Worm (Caenorhabditis elegans) whole organism, L4 larva: ENCODE data around the gene T24D5.3.

Experiments
- R02D3.7 ChIP-seq: fragments of 150-350 bp; sonication (generic microtip); optimal IDR thresholded peaks from 3 replicates; lab custom pipeline; 2014; ENCODE audit warnings: missing biosample characterization, missing genetic modification characterization
- T26A8.4 ChIP-seq: fragments of 200-800 bp; sonication (Bioruptor generic); IDR thresholded peaks from 2 replicates; pipeline ENCODE4 v1.3.6; 2022; ENCODE audit warnings: missing genetic modification characterization, missing compliant biosample characterization
- Y5F2A.4 ChIP-seq: fragments of 200-800 bp; sonication (Bioruptor generic); optimal IDR thresholded peaks from 2 replicates; lab custom pipeline; 2018; ENCODE audit warnings: mild to moderate bottlenecking, missing genetic modification characterization, missing compliant biosample characterization
- aha-1 ChIP-seq: fragments of 150-350 bp; peaks from one replicate; lab custom pipeline; 2014; ENCODE audit warnings: missing biosample characterization, missing genetic modification characterization
- ama-1 ChIP-seq: fragments of 150-350 bp; optimal IDR thresholded peaks from 2 replicates; lab custom pipeline; 2014; ENCODE audit warnings: inconsistent platforms, mixed read lengths
- attf-4 ChIP-seq: sonication (generic microtip); optimal IDR thresholded peaks from 3 replicates; lab custom pipeline; 2017; ENCODE audit warnings: missing biosample characterization, missing genetic modification characterization
- ces-1 ChIP-seq: fragments of 150-350 bp; sonication (generic microtip); optimal IDR thresholded peaks from 4 replicates; lab custom pipeline; 2014; ENCODE audit warnings: missing biosample characterization, missing genetic modification reagents, missing genetic modification characterization
- ctbp-1 ChIP-seq: fragments of 200-800 bp; sonication (Bioruptor generic); IDR thresholded peaks from 2 replicates; pipeline ENCODE4 v1.3.6; 2022; ENCODE audit warnings: missing genetic modification reagents, missing genetic modification characterization, missing compliant biosample characterization
- dpl-1 ChIP-seq: fragments of 150-350 bp; optimal IDR thresholded peaks from 2 replicates; lab custom pipeline; 2014; ENCODE audit warnings: missing biosample characterization, missing genetic modification reagents, missing genetic modification characterization
- duxl-1 ChIP-seq: sonication (generic microtip); optimal IDR thresholded peaks from 2 replicates; lab custom pipeline; 2016; ENCODE audit warnings: mild to moderate bottlenecking, missing genetic modification characterization, moderate library complexity, missing compliant biosample characterization; ENCODE audit not compliant: poor library complexity
- dve-1 ChIP-seq: sonication (generic microtip); optimal IDR thresholded peaks from 2 replicates; lab custom pipeline; 2017; ENCODE audit warnings: antibody characterized with exemption, mild to moderate bottlenecking, missing genetic modification characterization, missing compliant biosample characterization; ENCODE audit not compliant: insufficient read depth
- egl-43 ChIP-seq: fragments of 200-800 bp; sonication (Bioruptor generic); IDR thresholded peaks from 2 replicates; pipeline ENCODE4 v1.3.6; 2022; ENCODE audit warnings: missing genetic modification reagents, missing genetic modification characterization, missing compliant biosample characterization
- fkh-10 ChIP-seq: fragments of 150-350 bp; optimal IDR thresholded peaks from 2 replicates; lab custom pipeline; 2014; ENCODE audit warnings: missing biosample characterization, missing genetic modification reagents, missing genetic modification characterization
- gei-8 ChIP-seq: fragments of 200-800 bp; sonication (Bioruptor generic); optimal IDR thresholded peaks from 2 replicates; lab custom pipeline; 2018; ENCODE audit warnings: mild to moderate bottlenecking, missing genetic modification characterization, missing compliant biosample characterization
- hif-1 ChIP-seq, 2 experiments: sonication (generic microtip); optimal IDR thresholded peaks; 2 replicates each; lab custom pipeline; 2016 to 2017; ENCODE audit warnings: missing compliant biosample characterization in 2 of 2, missing genetic modification characterization in 2 of 2, missing genetic modification reagents in 2 of 2, missing genotype in 2 of 2, mild to moderate bottlenecking in 1 of 2
- hlh-11 ChIP-seq: fragments of 200-800 bp; sonication (Bioruptor generic); optimal IDR thresholded peaks from 2 replicates; lab custom pipeline; 2018; ENCODE audit warnings: mild to moderate bottlenecking, missing genetic modification characterization, missing compliant biosample characterization
- lin-13 ChIP-seq: fragments of 150-350 bp; optimal IDR thresholded peaks from 2 replicates; lab custom pipeline; 2014; ENCODE audit warnings: missing biosample characterization, missing genetic modification reagents, missing genetic modification characterization
- lin-39 ChIP-seq: fragments of 150-350 bp; optimal IDR thresholded peaks from 2 replicates; lab custom pipeline; 2014; ENCODE audit warnings: missing biosample characterization, missing genetic modification reagents, missing genetic modification characterization
- mdt-29 ChIP-seq: fragments of 200-800 bp; sonication (Bioruptor generic); IDR thresholded peaks from 2 replicates; pipeline ENCODE4 v1.3.6; 2022; ENCODE audit warnings: missing genetic modification reagents, missing genetic modification characterization, missing compliant biosample characterization
- nhr-42 ChIP-seq: fragments of 200-800 bp; sonication (Bioruptor generic); IDR thresholded peaks from 2 replicates; pipeline ENCODE4 v1.3.6; 2022; ENCODE audit warnings: missing genetic modification characterization, missing compliant biosample characterization
- set-16 ChIP-seq: fragments of 200-800 bp; sonication (Bioruptor generic); IDR thresholded peaks from 2 replicates; pipeline ENCODE4 v1.3.6; 2022; ENCODE audit warnings: missing genetic modification reagents, missing genetic modification characterization, missing compliant biosample characterization
- spr-3 ChIP-seq: fragments of 200-800 bp; sonication (Bioruptor generic); optimal IDR thresholded peaks from 2 replicates; lab custom pipeline; 2018; ENCODE audit warnings: mild to moderate bottlenecking, missing genetic modification characterization, missing compliant biosample characterization
- unc-62 ChIP-seq, 3 experiments: fragments of 150-350 bp in 1 of 3; sonication (generic microtip); optimal IDR thresholded peaks in 2 of 3; peaks in 1 of 3; 1 replicate in 1 of 3; 2 replicates in 2 of 3; lab custom pipeline; 2014 to 2017; ENCODE audit warnings: missing biosample characterization in 3 of 3, missing genetic modification characterization in 3 of 3, missing genetic modification reagents in 3 of 3, missing genotype in 1 of 3
- zfp-2 ChIP-seq: sonication (generic microtip); optimal IDR thresholded peaks from 2 replicates; lab custom pipeline; 2016; ENCODE audit warnings: mild to moderate bottlenecking, missing genetic modification characterization, missing compliant biosample characterization

T24D5.3 gene

ce11 chrX:12579774-12580173 is at the start of gene T24D5.3:
TSS of gene T24D5.3 (plus strand) at chrX:12580074.
- TF ChIP-seq dve-1 (tag; lab: Kevin White, UChicago) (no peak), egl-43 (GFP tag; lab: Robert Waterston, UW) (no peak), nhr-42 (GFP tag; lab: Robert Waterston, UW) (no peak), Y5F2A.4 (GFP tag; lab: Kevin White, UChicago) (no peak), fkh-10 (GFP tag; lab: Kevin White, UChicago) (no peak), lin-13 (GFP tag; lab: Kevin White, UChicago) (no peak), gei-8 (no peak), attf-4 (tag; lab: Kevin White, UChicago) (no peak), spr-3 (GFP tag; lab: Kevin White, UChicago) (no peak)

ce11 chrX:12532405-12532804 is 47.5 kb upstream of the T24D5.3 start:
- no peak for TF ChIP-seq lin-39 (tag; lab: Kevin White, UChicago)

ce11 chrX:12534476-12534875 is 45.4 kb upstream of the T24D5.3 start:
- no peak for TF ChIP-seq set-16
- peak in 1 of 2 experiments; percentile 69 for TF ChIP-seq unc-62 (GFP tag; optimal IDR thresholded peaks at IDR 0.05 in 1 of 2; lab: Kevin White, UChicago)
- TF ChIP-seq unc-62 (tag; optimal IDR thresholded peaks at IDR 0.05; lab: Kevin White, UChicago), result no peak
- peak; percentile 18 for TF ChIP-seq aha-1 (tag; lab: Kevin White, UChicago)

ce11 chrX:12538794-12539193 is 41.1 kb upstream of the T24D5.3 start:
- no peak for TF ChIP-seq set-16
- TF ChIP-seq aha-1 (tag; lab: Kevin White, UChicago), result peak; percentile 93

ce11 chrX:12545100-12545499 is 34.8 kb upstream of the T24D5.3 start:
- TF ChIP-seq hlh-11 (tag; lab: Kevin White, UChicago) (no peak), unc-62 (GFP tag; optimal IDR thresholded peaks at IDR 0.05 in 1 of 2; lab: Kevin White, UChicago) (peak in 1 of 2 experiments; percentile 51), unc-62 (tag; optimal IDR thresholded peaks at IDR 0.05; lab: Kevin White, UChicago) (no peak), ces-1 (GFP tag; lab: Kevin White, UChicago) (peak; percentile 8), dpl-1 (GFP tag; lab: Kevin White, UChicago) (no peak)
- TF ChIP-seq, all 104 proteins: peak for 2

- TF ChIP-seq hif-1 (tag; optimal IDR thresholded peaks at IDR 0.05; lab: Kevin White, UChicago), result no peak
- TF ChIP-seq gei-8, result no peak
- TF ChIP-seq R02D3.7 (tag; lab: Kevin White, UChicago), result no peak
- TF ChIP-seq T26A8.4, result no peak
Observed at ce11 chrX:12546804-12547203, 33.1 kb upstream of the T24D5.3 start.

ce11 chrX:12549056-12549455 is 30.8 kb upstream of the T24D5.3 start:
- peak; percentile 36 for TF ChIP-seq fkh-10 (GFP tag; lab: Kevin White, UChicago)
- no peak for TF ChIP-seq duxl-1 (tag; lab: Kevin White, UChicago)

ce11 chrX:12551633-12552032 is 28.2 kb upstream of the T24D5.3 start, which contains the start of gene npr-4:
TSS of gene npr-4 (minus strand) at chrX:12551684.
- TF ChIP-seq fkh-10 (GFP tag; lab: Kevin White, UChicago) (no peak), ctbp-1 (GFP tag; lab: Robert Waterston, UW) (no peak), mdt-29 (GFP tag; lab: Robert Waterston, UW) (no peak), ama-1 (lab: Kevin White, UChicago) (no peak), unc-62 (GFP tag; optimal IDR thresholded peaks at IDR 0.05 in 1 of 2; lab: Kevin White, UChicago) (no peak), unc-62 (tag; optimal IDR thresholded peaks at IDR 0.05; lab: Kevin White, UChicago) (no peak), hif-1 (tag; optimal IDR thresholded peaks at IDR 0.05; lab: Kevin White, UChicago) (no peak), zfp-2 (tag; lab: Kevin White, UChicago) (no peak)
